Worm (Caenorhabditis elegans): ENCODE measurements around the gene srab-4.

srab-4 gene

ce11 chrV:7009461-7009860, 5.5 kb downstream of the srab-4 start, which contains the start of gene C33G8.2:
TSS of gene C33G8.2 (plus strand) at chrV:7009761.
- TF ChIP-seq M03D4.4 (tag; optimal IDR thresholded peaks at IDR 0.05), result no peak
- no peak for TF ChIP-seq nhr-12 (tag; optimal IDR thresholded peaks at IDR 0.05)
- no peak for TF ChIP-seq mls-2 (tag; optimal IDR thresholded peaks at IDR 0.05)
- TF ChIP-seq nhr-28 (tag; optimal IDR thresholded peaks at IDR 0.05), result no peak
- no peak for TF ChIP-seq mep-1 (tag; optimal IDR thresholded peaks at IDR 0.05)
- no peak for TF ChIP-seq unc-39 (tag; optimal IDR thresholded peaks at IDR 0.05)
- no peak for TF ChIP-seq unc-62 (GFP tag; optimal IDR thresholded peaks at IDR 0.05)
- TF ChIP-seq ztf-11 (tag; optimal IDR thresholded peaks at IDR 0.05), result no peak
- TF ChIP-seq nhr-2 (tag; optimal IDR thresholded peaks at IDR 0.05), result no peak
- no peak for TF ChIP-seq blmp-1 (tag; optimal IDR thresholded peaks at IDR 0.05)

ce11 chrV:7012617-7013016, 8.7 kb downstream of the srab-4 start, which contains the start of gene srw-127:
TSS of gene srw-127 (plus strand) at chrV:7012917.
- TF ChIP-seq bed-3 (GFP tag; optimal IDR thresholded peaks at IDR 0.05) (no peak), flh-1 (GFP tag; optimal IDR thresholded peaks at IDR 0.05) (no peak), drap-1 (GFP tag; optimal IDR thresholded peaks at IDR 0.05) (no peak), tbx-8 (GFP tag; optimal IDR thresholded peaks at IDR 0.05) (no peak), lin-32 (GFP tag; optimal IDR thresholded peaks at IDR 0.05) (no peak), ces-1 (GFP tag; optimal IDR thresholded peaks at IDR 0.05) (no peak), ceh-43 (GFP tag; optimal IDR thresholded peaks at IDR 0.05) (no peak), ceh-83 (GFP tag; optimal IDR thresholded peaks at IDR 0.05) (no peak), snpc-4 (tag; optimal IDR thresholded peaks at IDR 0.05) (no peak), M03D4.4 (tag; optimal IDR thresholded peaks at IDR 0.05) (no peak), nhr-237 (tag; optimal IDR thresholded peaks at IDR 0.05) (no peak), nhr-28 (tag; optimal IDR thresholded peaks at IDR 0.05) (no peak), ztf-11 (tag; optimal IDR thresholded peaks at IDR 0.05) (no peak), elt-1 (tag; optimal IDR thresholded peaks at IDR 0.05; ENCODE audit: borderline replicate concordance, insufficient read depth) (no peak), sptf-1 (tag; optimal IDR thresholded peaks at IDR 0.05) (no peak), mls-2 (tag; optimal IDR thresholded peaks at IDR 0.05) (no peak), lsy-2 (tag; optimal IDR thresholded peaks at IDR 0.05) (no peak)

ce11 chrV:7015872-7016271, 11.9 kb downstream of the srab-4 start, which contains the start of gene C33G8.13:
TSS of gene C33G8.13 (minus strand) at chrV:7015972.
- TF ChIP-seq drap-1 (GFP tag; optimal IDR thresholded peaks at IDR 0.05) (no peak), lsy-2 (tag; optimal IDR thresholded peaks at IDR 0.05) (no peak), mls-2 (tag; optimal IDR thresholded peaks at IDR 0.05) (no peak), hlh-1 (tag; optimal IDR thresholded peaks at IDR 0.05) (no peak), nhr-12 (tag; optimal IDR thresholded peaks at IDR 0.05) (no peak), sem-2 (GFP tag; optimal IDR thresholded peaks at IDR 0.05) (no peak), nhr-28 (tag; optimal IDR thresholded peaks at IDR 0.05) (no peak), ceh-43 (GFP tag; optimal IDR thresholded peaks at IDR 0.05) (no peak), ham-2 (GFP tag; optimal IDR thresholded peaks at IDR 0.05) (no peak), tbx-8 (GFP tag; optimal IDR thresholded peaks at IDR 0.05) (no peak), mep-1 (tag; optimal IDR thresholded peaks at IDR 0.05) (no peak)

DNA sequence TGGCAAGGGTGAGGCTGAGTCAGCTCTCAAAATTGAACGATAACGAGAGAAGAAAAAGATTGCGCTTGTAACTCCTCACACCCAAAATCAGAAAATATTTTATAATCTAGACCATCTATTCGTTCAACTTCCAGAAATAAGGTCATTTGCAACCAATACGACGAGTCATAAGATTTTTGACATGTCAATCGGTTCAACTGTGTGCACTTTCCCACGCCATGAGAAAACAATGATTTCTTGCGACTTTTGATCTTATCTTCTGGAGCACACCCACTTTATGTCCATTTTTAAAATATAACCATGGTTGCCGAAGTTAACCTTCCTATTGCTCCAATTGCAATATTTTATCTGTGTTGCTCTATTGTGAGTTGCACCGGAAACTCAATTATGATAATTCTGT, 13.1 kb downstream of the srab-4 start, which contains the start of gene srsx-32:
Gene srsx-32, plus strand, starts transcription at position 301 of the 400 bp plus-strand sequence.
- no peak for TF ChIP-seq mab-5 (tag; optimal IDR thresholded peaks at IDR 0.05)
- no peak for TF ChIP-seq bed-3 (GFP tag; optimal IDR thresholded peaks at IDR 0.05)
- TF ChIP-seq ztf-11 (tag; optimal IDR thresholded peaks at IDR 0.05), result no peak
- TF ChIP-seq hlh-1 (tag; optimal IDR thresholded peaks at IDR 0.05), result no peak
- no peak for TF ChIP-seq ceh-43 (GFP tag; optimal IDR thresholded peaks at IDR 0.05)
- TF ChIP-seq cnd-1 (tag; optimal IDR thresholded peaks at IDR 0.05), result no peak
- no peak for TF ChIP-seq nhr-76 (tag; optimal IDR thresholded peaks at IDR 0.05)
- TF ChIP-seq nhr-28 (tag; optimal IDR thresholded peaks at IDR 0.05), result no peak
- TF ChIP-seq mep-1 (tag; optimal IDR thresholded peaks at IDR 0.05), result no peak
- no peak for TF ChIP-seq nhr-12 (tag; optimal IDR thresholded peaks at IDR 0.05)

ce11 chrV:7021772-7022171, 17.8 kb downstream of the srab-4 start, which contains the start of gene F20A1.4:
TSS of gene F20A1.4 (minus strand) at chrV:7021872.
- TF ChIP-seq nhr-237 (tag; optimal IDR thresholded peaks at IDR 0.05), result no peak
- TF ChIP-seq unc-62 (GFP tag; optimal IDR thresholded peaks at IDR 0.05), result no peak
- no peak for TF ChIP-seq ceh-43 (GFP tag; optimal IDR thresholded peaks at IDR 0.05)

- no peak for TF ChIP-seq flh-1 (GFP tag; optimal IDR thresholded peaks at IDR 0.05)
- no peak for TF ChIP-seq M03D4.4 (tag; optimal IDR thresholded peaks at IDR 0.05)
- TF ChIP-seq elt-3 (tag; optimal IDR thresholded peaks at IDR 0.05), result no peak
- TF ChIP-seq snpc-4 (tag; optimal IDR thresholded peaks at IDR 0.05), result no peak
- no peak for TF ChIP-seq nhr-237 (tag; optimal IDR thresholded peaks at IDR 0.05)
- TF ChIP-seq zip-8 (tag; optimal IDR thresholded peaks at IDR 0.05), result no peak
- no peak for TF ChIP-seq sem-2 (GFP tag; optimal IDR thresholded peaks at IDR 0.05)
- no peak for TF ChIP-seq tbx-8 (GFP tag; optimal IDR thresholded peaks at IDR 0.05)
- TF ChIP-seq ceh-83 (GFP tag; optimal IDR thresholded peaks at IDR 0.05), result no peak
- no peak for TF ChIP-seq mab-5 (tag; optimal IDR thresholded peaks at IDR 0.05)
- no peak for TF ChIP-seq unc-120 (tag; optimal IDR thresholded peaks at IDR 0.05; ENCODE audit: poor library complexity, severe bottlenecking)
- no peak for TF ChIP-seq ceh-39 (tag; optimal IDR thresholded peaks at IDR 0.05)
- TF ChIP-seq mls-2 (tag; optimal IDR thresholded peaks at IDR 0.05), result no peak
- TF ChIP-seq sptf-1 (tag; optimal IDR thresholded peaks at IDR 0.05), result no peak
- no peak for TF ChIP-seq unc-39 (tag; optimal IDR thresholded peaks at IDR 0.05)
- TF ChIP-seq nhr-76 (tag; optimal IDR thresholded peaks at IDR 0.05), result no peak
Measured at ce11 chrV:7022981-7023380, 19.0 kb downstream of the srab-4 start.
